Worm (Caenorhabditis elegans) whole organism, mixed stage, embryonic: ENCODE data around the gene ttr-1.
A peak's percentile ranks its signal among the peaks of the same experiment; 100 is the strongest.

Experiments used
- ces-1 ChIP-seq: fragments of 150-350 bp; optimal IDR thresholded peaks from 2 replicates; lab custom pipeline; 2014; ENCODE audit warnings: missing biosample characterization, missing genetic modification reagents, missing genetic modification characterization
- ham-2 ChIP-seq: fragments of 200-800 bp; sonication (Bioruptor generic); optimal IDR thresholded peaks from 2 replicates; lab custom pipeline; 2018; ENCODE audit warnings: mild to moderate bottlenecking, missing genetic modification characterization, missing compliant biosample characterization
- lin-13 ChIP-seq: fragments of 150-350 bp; optimal IDR thresholded peaks from 2 replicates; lab custom pipeline; 2014; ENCODE audit warnings: missing biosample characterization, missing genetic modification characterization
- mep-1 ChIP-seq: fragments of 150-350 bp; optimal IDR thresholded peaks from 2 replicates; lab custom pipeline; 2017; ENCODE audit warnings: missing biosample characterization, missing genetic modification reagents, missing genetic modification characterization, inconsistent platforms
- nhr-237 ChIP-seq: fragments of 150-350 bp; optimal IDR thresholded peaks from 2 replicates; lab custom pipeline; 2014; ENCODE audit warnings: missing biosample characterization, missing genetic modification characterization
- nhr-28 ChIP-seq: fragments of 150-350 bp; optimal IDR thresholded peaks from 2 replicates; lab custom pipeline; 2014; ENCODE audit warnings: missing biosample characterization, missing genetic modification characterization
- nhr-76 ChIP-seq: sonication (generic microtip); optimal IDR thresholded peaks from 2 replicates; lab custom pipeline; 2017; ENCODE audit warnings: missing biosample characterization, missing genetic modification characterization
- pha-4 ChIP-seq: fragments of 150-350 bp; optimal IDR thresholded peaks from 2 replicates; lab custom pipeline; 2018; ENCODE audit warnings: missing biosample characterization, missing genetic modification reagents, missing genetic modification characterization
- sem-2 ChIP-seq: fragments of 200-800 bp; sonication (Bioruptor generic); optimal IDR thresholded peaks from 2 replicates; lab custom pipeline; 2018; ENCODE audit warnings: mild to moderate bottlenecking, missing genetic modification characterization, missing compliant biosample characterization
- snpc-4 ChIP-seq: fragments of 150-350 bp; optimal IDR thresholded peaks from 2 replicates; lab custom pipeline; 2014; ENCODE audit warnings: missing biosample characterization, missing genetic modification characterization
- unc-120 ChIP-seq: sonication (generic microtip); optimal IDR thresholded peaks from 2 replicates; lab custom pipeline; 2017; ENCODE audit warnings: missing genetic modification characterization, missing compliant biosample characterization; ENCODE audit not compliant: poor library complexity, severe bottlenecking
- unc-62 ChIP-seq: fragments of 150-350 bp; optimal IDR thresholded peaks from 2 replicates; lab custom pipeline; 2014; ENCODE audit warnings: missing biosample characterization, missing genetic modification reagents, missing genetic modification characterization
- ztf-11 ChIP-seq: fragments of 150-350 bp; optimal IDR thresholded peaks from 2 replicates; lab custom pipeline; 2014; ENCODE audit warnings: missing biosample characterization, missing genetic modification characterization

DNA sequence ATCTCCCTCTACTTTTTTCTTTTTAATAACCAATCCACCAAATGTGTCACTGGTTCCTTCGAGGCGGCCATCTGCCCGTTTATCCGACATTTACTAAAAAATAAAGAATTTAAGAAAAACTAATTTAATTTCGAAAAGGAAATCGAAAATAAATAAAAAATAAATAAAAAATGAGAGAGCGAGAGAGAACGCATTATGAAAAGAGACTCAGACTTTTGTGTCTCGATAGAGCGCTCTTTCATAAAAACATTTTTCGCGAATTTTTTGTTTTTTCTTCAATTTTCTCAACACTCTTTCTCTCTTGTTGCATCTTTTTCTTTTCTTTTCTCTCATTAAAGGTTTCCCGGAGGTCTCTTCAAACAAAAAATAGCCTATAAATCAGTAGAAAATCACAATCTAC, 27.2 kb downstream of the ttr-1 start, which contains the start of gene mog-1:
- TF ChIP-seq sem-2 (GFP tag; lab: Kevin White, UChicago) (no peak), nhr-76 (tag; lab: Kevin White, UChicago) (no peak), unc-62 (GFP tag; lab: Kevin White, UChicago) (no peak), snpc-4 (tag; lab: Kevin White, UChicago) (no peak), ztf-11 (tag; lab: Kevin White, UChicago) (no peak), pha-4 (tag; lab: Kevin White, UChicago) (no peak), nhr-237 (tag; lab: Kevin White, UChicago) (no peak), mep-1 (tag; lab: Kevin White, UChicago) (no peak), ham-2 (GFP tag; lab: Kevin White, UChicago) (no peak), lin-13 (tag; lab: Kevin White, UChicago) (no peak), nhr-28 (tag; lab: Kevin White, UChicago) (no peak), unc-120 (tag; lab: Kevin White, UChicago) (no peak), ces-1 (GFP tag; lab: Kevin White, UChicago) (peak; percentile 50)
